Worm (Caenorhabditis elegans) whole organism, late embryonic: ENCODE measurements around the gene T25E12.6.

ENCODE experiments used
- ama-1 ChIP-seq: fragments of 150-350 bp; optimal IDR thresholded peaks from 2 replicates; lab custom pipeline; 2014
- ceh-24 ChIP-seq: sonication (generic microtip); optimal IDR thresholded peaks from 2 replicates; lab custom pipeline; 2016; ENCODE audit warnings: mild to moderate bottlenecking, missing genetic modification characterization, missing compliant biosample characterization
- ceh-34 ChIP-seq: sonication (generic microtip); optimal IDR thresholded peaks from 2 replicates; lab custom pipeline; 2016; ENCODE audit warnings: mild to moderate bottlenecking, missing genetic modification characterization, missing compliant biosample characterization
- fkh-6 ChIP-seq: sonication (generic microtip); optimal IDR thresholded peaks from 2 replicates; lab custom pipeline; 2016; ENCODE audit warnings: missing genetic modification characterization, missing compliant biosample characterization
- pros-1 ChIP-seq: fragments of 150-350 bp; optimal IDR thresholded peaks from 2 replicates; lab custom pipeline; 2014; ENCODE audit warnings: missing biosample characterization, missing genetic modification reagents, missing genetic modification characterization
- syd-9 ChIP-seq: sonication (generic microtip); optimal IDR thresholded peaks from 2 replicates; lab custom pipeline; 2016; ENCODE audit warnings: mild to moderate bottlenecking, missing genetic modification characterization, moderate library complexity, missing compliant biosample characterization
- zip-5 ChIP-seq: sonication (generic microtip); optimal IDR thresholded peaks from 2 replicates; lab custom pipeline; 2016; ENCODE audit warnings: missing genetic modification characterization, missing compliant biosample characterization

DNA sequence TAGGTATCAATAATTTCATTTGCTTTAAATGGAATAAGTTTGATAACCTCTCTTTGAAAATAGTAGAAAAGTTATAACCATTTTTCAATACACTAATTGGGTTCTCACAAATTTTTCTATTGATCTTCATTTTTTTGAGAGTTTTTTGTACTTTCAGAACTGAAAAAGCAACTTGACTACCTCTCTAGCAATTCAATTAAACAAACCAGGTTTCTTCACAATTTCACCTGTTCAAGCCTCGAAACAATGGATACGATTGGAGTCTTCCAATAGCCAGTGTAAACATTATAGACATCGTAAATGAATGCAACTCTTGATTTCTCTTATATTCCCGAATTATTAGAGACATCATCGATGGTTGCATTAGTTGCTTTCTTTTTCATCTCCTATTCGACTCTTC lies 12.3 kb upstream of the T25E12.6 start, which contains the start of gene srz-99:
- TF ChIP-seq ama-1 (lab: Kevin White, UChicago) (no peak), fkh-6 (no peak), syd-9 (tag; lab: Kevin White, UChicago) (no peak), ceh-34 (tag; lab: Kevin White, UChicago) (no peak), ceh-24 (tag; lab: Kevin White, UChicago) (no peak), pros-1 (tag; lab: Kevin White, UChicago) (no peak), zip-5 (no peak)
